Worm (Caenorhabditis elegans) whole organism, L4 larva: Measurements from ENCODE around the gene K04C1.3.

Experiments
- R02D3.7 ChIP-seq: fragments of 150-350 bp; sonication (generic microtip); optimal IDR thresholded peaks from 3 replicates; lab custom pipeline; 2014; ENCODE audit warnings: missing biosample characterization, missing genetic modification characterization
- ama-1 ChIP-seq: fragments of 150-350 bp; optimal IDR thresholded peaks from 2 replicates; lab custom pipeline; 2014; ENCODE audit warnings: inconsistent platforms, mixed read lengths
- mxl-2 ChIP-seq: fragments of 200-800 bp; sonication (Bioruptor generic); conservative IDR thresholded peaks from 2 replicates; pipeline ENCODE4 v1.3.6; 2022; ENCODE audit warnings: missing genetic modification reagents, missing genetic modification characterization, missing compliant biosample characterization
- pha-4 ChIP-seq, 2 experiments: fragments of 150-350 bp in 1 of 2; fragments of 200-800 bp in 1 of 2; sonication (Bioruptor generic) in 1 of 2; IDR thresholded peaks in 1 of 2; optimal IDR thresholded peaks in 1 of 2; 2 replicates each; pipeline versions ENCODE4 v1.3.6 to Lab custom; 2014 to 2022; ENCODE audit warnings: missing genetic modification characterization in 2 of 2, missing genetic modification reagents in 2 of 2, missing biosample characterization in 1 of 2, missing compliant biosample characterization in 1 of 2

- TF ChIP-seq pha-4 (GFP tag; IDR thresholded peaks at IDR 0.05; lab: Robert Waterston, UW), result no peak
- no peak for TF ChIP-seq pha-4 (tag; optimal IDR thresholded peaks at IDR 0.05; lab: Kevin White, UChicago)
- no peak for TF ChIP-seq mxl-2 (GFP tag; lab: Robert Waterston, UW)
- no peak for TF ChIP-seq R02D3.7 (tag; lab: Kevin White, UChicago)
- TF ChIP-seq ama-1 (lab: Kevin White, UChicago), result no peak
Measured at ce11 chrX:14238291-14238758, 4.9 kb downstream of the K04C1.3 start, which contains the start of gene K04C1.2.
